Worm (Caenorhabditis elegans): Measurements from ENCODE around the gene hrpa-2.

- TF ChIP-seq ztf-4 (tag; optimal IDR thresholded peaks at IDR 0.05), result no peak
- no peak for TF ChIP-seq nhr-28 (tag; optimal IDR thresholded peaks at IDR 0.05)
Observed at ce11 chrX:5226265-5226664, 10.1 kb downstream of the hrpa-2 start, which contains the start of gene H28G03.3.

Data from whole organism, L3 larva.